Worm (Caenorhabditis elegans): ENCODE data around the gene cdc-37.

DNA sequence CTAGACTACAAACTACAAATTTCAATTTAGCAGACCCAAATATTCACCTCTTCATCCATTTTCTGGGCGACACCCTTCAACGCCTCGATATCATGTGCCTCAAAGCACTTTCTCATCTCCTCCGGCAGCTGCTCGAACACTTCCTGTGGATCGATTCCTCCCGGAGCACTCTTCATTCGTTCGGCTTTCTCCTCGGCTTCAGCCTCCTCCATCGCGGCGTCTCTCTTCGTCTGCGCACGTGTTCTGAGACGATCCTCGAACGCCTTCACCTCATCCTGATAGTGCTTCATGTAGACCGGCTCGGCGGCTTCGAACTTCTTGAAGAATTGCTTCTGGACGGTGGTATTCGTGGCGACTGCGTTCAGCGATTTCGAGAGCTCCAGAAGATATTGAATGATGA lies 1.6 kb downstream of the cdc-37 start:
- no peak for TF ChIP-seq lin-13 (tag; optimal IDR thresholded peaks at IDR 0.05)
- TF ChIP-seq flh-1 (GFP tag; optimal IDR thresholded peaks at IDR 0.05): no peak
- TF ChIP-seq nhr-28 (tag; optimal IDR thresholded peaks at IDR 0.05): no peak
- TF ChIP-seq mep-1 (tag; optimal IDR thresholded peaks at IDR 0.05): no peak
- no peak for TF ChIP-seq ces-1 (GFP tag; optimal IDR thresholded peaks at IDR 0.05)
- TF ChIP-seq ztf-11 (tag; optimal IDR thresholded peaks at IDR 0.05): no peak
- no peak for TF ChIP-seq snpc-4 (tag; optimal IDR thresholded peaks at IDR 0.05)
- no peak for TF ChIP-seq mls-2 (tag; optimal IDR thresholded peaks at IDR 0.05)
- TF ChIP-seq nhr-12 (tag; optimal IDR thresholded peaks at IDR 0.05): no peak
- TF ChIP-seq unc-62 (GFP tag; optimal IDR thresholded peaks at IDR 0.05): no peak
